Worm (Caenorhabditis elegans) whole organism, young adult: ENCODE data around the gene C54C6.7.

Source experiments
- B0336.3 ChIP-seq: fragments of 200-800 bp; sonication (Bioruptor generic); IDR thresholded peaks from 2 replicates; pipeline ENCODE4 v1.3.6; 2022; ENCODE audit warnings: missing genetic modification characterization, missing compliant biosample characterization
- D2030.7 ChIP-seq: fragments of 200-800 bp; sonication (Bioruptor generic); IDR thresholded peaks from 2 replicates; pipeline ENCODE4 v1.3.6; 2022; ENCODE audit warnings: missing genetic modification reagents, missing genetic modification characterization, missing compliant biosample characterization
- F10E7.11 ChIP-seq: sonication (generic microtip); optimal IDR thresholded peaks from 2 replicates; lab custom pipeline; 2017; ENCODE audit warnings: mild to moderate bottlenecking, missing genetic modification characterization, moderate library complexity, missing compliant biosample characterization
- F23B12.7 ChIP-seq: sonication (generic microtip); optimal IDR thresholded peaks from 2 replicates; lab custom pipeline; 2017; ENCODE audit warnings: missing genetic modification characterization, mild to moderate bottlenecking, missing compliant biosample characterization, antibody characterized with exemption, moderate library complexity; ENCODE audit not compliant: insufficient read depth
- F33H1.4 ChIP-seq: fragments of 200-800 bp; sonication (Bioruptor generic); IDR thresholded peaks from 2 replicates; pipeline ENCODE4 v1.3.6; 2022; ENCODE audit warnings: missing genetic modification reagents, missing genetic modification characterization, missing compliant biosample characterization
- F37B4.10 ChIP-seq: fragments of 200-800 bp; sonication (Bioruptor generic); IDR thresholded peaks from 2 replicates; pipeline ENCODE4 v1.3.6; 2022; ENCODE audit warnings: missing genetic modification characterization, missing compliant biosample characterization
- F49E8.2 ChIP-seq: sonication (generic microtip); optimal IDR thresholded peaks from 3 replicates; lab custom pipeline; 2017; ENCODE audit warnings: missing genetic modification characterization, mild to moderate bottlenecking, missing compliant biosample characterization, antibody characterized with exemption, moderate library complexity; ENCODE audit not compliant: insufficient read depth
- F57C9.4 ChIP-seq: sonication (generic microtip); optimal IDR thresholded peaks from 2 replicates; lab custom pipeline; 2017; ENCODE audit warnings: mild to moderate bottlenecking, missing genetic modification characterization, missing compliant biosample characterization
- K12H6.12 ChIP-seq: fragments of 200-800 bp; sonication (Bioruptor generic); optimal IDR thresholded peaks from 2 replicates; lab custom pipeline; 2018; ENCODE audit warnings: mild to moderate bottlenecking, missing genetic modification characterization, missing compliant biosample characterization
- T26A5.8 ChIP-seq: sonication (generic microtip); optimal IDR thresholded peaks from 2 replicates; lab custom pipeline; 2016; ENCODE audit warnings: missing genetic modification characterization, missing compliant biosample characterization
- Y67H2A.10 ChIP-seq: fragments of 200-800 bp; sonication (Bioruptor generic); conservative IDR thresholded peaks from 2 replicates; pipeline ENCODE4 v1.3.6; 2022; ENCODE audit warnings: missing genetic modification reagents, missing genetic modification characterization, missing compliant biosample characterization
- Y79H2A.3 ChIP-seq: fragments of 200-800 bp; sonication (Bioruptor generic); conservative IDR thresholded peaks from 2 replicates; pipeline ENCODE4 v1.3.6; 2022; ENCODE audit warnings: missing genetic modification reagents, missing genetic modification characterization, missing compliant biosample characterization
- ZK185.1 ChIP-seq: sonication (generic microtip); optimal IDR thresholded peaks from 2 replicates; lab custom pipeline; 2016; ENCODE audit warnings: mild to moderate bottlenecking, missing genetic modification characterization, missing compliant biosample characterization; ENCODE audit not compliant: poor library complexity, severe bottlenecking
- atf-7 ChIP-seq: sonication (generic microtip); optimal IDR thresholded peaks from 2 replicates; lab custom pipeline; 2017; ENCODE audit warnings: mild to moderate bottlenecking, missing genetic modification characterization, missing compliant biosample characterization
- ceh-27 ChIP-seq: fragments of 200-800 bp; sonication (Bioruptor generic); optimal IDR thresholded peaks from 2 replicates; lab custom pipeline; 2018; ENCODE audit warnings: mild to moderate bottlenecking, missing genetic modification characterization, moderate library complexity, missing compliant biosample characterization
- dpl-1 ChIP-seq: fragments of 150-350 bp; optimal IDR thresholded peaks from 2 replicates; lab custom pipeline; 2014; ENCODE audit warnings: missing biosample characterization, missing genetic modification reagents, missing genetic modification characterization
- efl-1 ChIP-seq: fragments of 150-350 bp; optimal IDR thresholded peaks from 2 replicates; lab custom pipeline; 2014; ENCODE audit warnings: missing biosample characterization, missing genetic modification reagents, missing genetic modification characterization
- egl-18 ChIP-seq: fragments of 200-800 bp; sonication (Bioruptor generic); IDR thresholded peaks from 2 replicates; pipeline ENCODE4 v1.3.6; 2022; ENCODE audit warnings: missing genetic modification reagents, missing genetic modification characterization, missing compliant biosample characterization
- egl-44 ChIP-seq: fragments of 200-800 bp; sonication (Bioruptor generic); IDR thresholded peaks from 2 replicates; pipeline ENCODE4 v1.3.6; 2022; ENCODE audit warnings: missing genetic modification reagents, missing genetic modification characterization, missing compliant biosample characterization
- egrh-3 ChIP-seq: fragments of 200-800 bp; sonication (Bioruptor generic); IDR thresholded peaks from 2 replicates; pipeline ENCODE4 v1.3.6; 2022; ENCODE audit warnings: missing genetic modification reagents, missing genetic modification characterization, missing compliant biosample characterization
- ekl-4 ChIP-seq: fragments of 200-800 bp; sonication (Bioruptor generic); IDR thresholded peaks from 2 replicates; pipeline ENCODE4 v1.3.6; 2022; ENCODE audit warnings: missing genetic modification reagents, missing genetic modification characterization, missing compliant biosample characterization
- fkh-3 ChIP-seq: sonication (generic microtip); optimal IDR thresholded peaks from 2 replicates; lab custom pipeline; 2016; ENCODE audit warnings: mild to moderate bottlenecking, missing genetic modification characterization, missing compliant biosample characterization
- hlh-12 ChIP-seq: sonication (generic microtip); optimal IDR thresholded peaks from 2 replicates; lab custom pipeline; 2016; ENCODE audit warnings: missing genetic modification characterization, missing compliant biosample characterization
- hmg-1.2 ChIP-seq: fragments of 200-800 bp; sonication (Bioruptor generic); IDR thresholded peaks from 2 replicates; pipeline ENCODE4 v1.3.6; 2022; ENCODE audit warnings: missing genetic modification reagents, missing genetic modification characterization, missing compliant biosample characterization
- hrde-1 ChIP-seq: sonication (generic microtip); optimal IDR thresholded peaks from 2 replicates; lab custom pipeline; 2016; ENCODE audit warnings: missing genetic modification characterization, mild to moderate bottlenecking, missing compliant biosample characterization, moderate library complexity, missing genotype, missing genetic modification reagents, borderline replicate concordance
- hsf-1 ChIP-seq: fragments of 200-800 bp; sonication (Bioruptor generic); IDR thresholded peaks from 2 replicates; pipeline ENCODE4 v1.3.6; 2022; ENCODE audit warnings: missing genetic modification reagents, missing genetic modification characterization, missing compliant biosample characterization
- let-607 ChIP-seq, 2 experiments: fragments of 200-800 bp in 1 of 2; sonication (Bioruptor generic) in 1 of 2; sonication (generic microtip) in 1 of 2; optimal IDR thresholded peaks; 2 replicates each; lab custom pipeline; 2016 to 2018; ENCODE audit warnings: mild to moderate bottlenecking in 2 of 2, missing compliant biosample characterization in 2 of 2, missing genetic modification characterization in 2 of 2, moderate library complexity in 2 of 2, missing genotype in 1 of 2
- lin-35 ChIP-seq, 3 experiments: fragments of 150-350 bp in 2 of 3; sonication (generic microtip) in 1 of 3; optimal IDR thresholded peaks; 2 replicates each; lab custom pipeline; 2014 to 2018; ENCODE audit warnings: missing biosample characterization in 3 of 3, missing genetic modification characterization in 3 of 3, missing genetic modification reagents in 3 of 3
- lin-40 ChIP-seq: sonication (generic microtip); optimal IDR thresholded peaks from 2 replicates; lab custom pipeline; 2016; ENCODE audit warnings: missing genetic modification characterization, mild to moderate bottlenecking, missing compliant biosample characterization, missing genotype, missing genetic modification reagents
- lin-54 ChIP-seq: fragments of 200-800 bp; sonication (Bioruptor generic); optimal IDR thresholded peaks from 2 replicates; lab custom pipeline; 2018; ENCODE audit warnings: mild to moderate bottlenecking, missing genetic modification characterization, missing compliant biosample characterization
- lsl-1 ChIP-seq: fragments of 200-800 bp; sonication (Bioruptor generic); optimal IDR thresholded peaks from 2 replicates; lab custom pipeline; 2018; ENCODE audit warnings: mild to moderate bottlenecking, missing genetic modification characterization, moderate library complexity, missing compliant biosample characterization
- mxl-1 ChIP-seq: sonication (generic microtip); optimal IDR thresholded peaks from 2 replicates; lab custom pipeline; 2016; ENCODE audit warnings: missing genetic modification characterization, missing compliant biosample characterization
- nfya-2 ChIP-seq: fragments of 200-800 bp; sonication (Bioruptor generic); IDR thresholded peaks from 2 replicates; pipeline ENCODE4 v1.3.6; 2022; ENCODE audit warnings: missing genetic modification reagents, missing genetic modification characterization, missing compliant biosample characterization
- nhr-120 ChIP-seq: fragments of 200-800 bp; sonication (Bioruptor generic); IDR thresholded peaks from 2 replicates; pipeline ENCODE4 v1.3.6; 2022; ENCODE audit warnings: missing genetic modification characterization, missing compliant biosample characterization
- nhr-27 ChIP-seq: fragments of 200-800 bp; sonication (Bioruptor generic); optimal IDR thresholded peaks from 2 replicates; lab custom pipeline; 2018; ENCODE audit warnings: mild to moderate bottlenecking, missing genetic modification characterization, moderate library complexity, missing compliant biosample characterization
- nhr-90 ChIP-seq: sonication (generic microtip); optimal IDR thresholded peaks from 2 replicates; lab custom pipeline; 2016; ENCODE audit warnings: missing genotype, mild to moderate bottlenecking, missing genetic modification characterization, missing compliant biosample characterization
- pbrm-1 ChIP-seq: fragments of 200-800 bp; sonication (Bioruptor generic); IDR thresholded peaks from 2 replicates; pipeline ENCODE4 v1.3.6; 2022; ENCODE audit warnings: missing genetic modification reagents, missing genetic modification characterization, missing compliant biosample characterization
- pha-4 ChIP-seq: fragments of 150-350 bp; sonication (generic microtip); optimal IDR thresholded peaks from 2 replicates; lab custom pipeline; 2014; ENCODE audit warnings: missing biosample characterization, missing genetic modification reagents, missing genetic modification characterization
- rcor-1 ChIP-seq: fragments of 200-800 bp; sonication (Bioruptor generic); IDR thresholded peaks from 2 replicates; pipeline ENCODE4 v1.3.6; 2022; ENCODE audit warnings: missing genetic modification reagents, missing genetic modification characterization, missing compliant biosample characterization
- snpc-1.1 ChIP-seq: sonication (generic microtip); optimal IDR thresholded peaks from 2 replicates; lab custom pipeline; 2017; ENCODE audit warnings: missing genetic modification characterization, mild to moderate bottlenecking, missing compliant biosample characterization, antibody characterized with exemption, moderate library complexity, missing genotype, missing genetic modification reagents; ENCODE audit not compliant: insufficient read depth
- snpc-4 ChIP-seq, 5 experiments: fragments of 150-350 bp in 1 of 5; sonication (generic microtip) in 4 of 5; optimal IDR thresholded peaks; 2 replicates each; lab custom pipeline; 2014 to 2018; ENCODE audit warnings: missing genetic modification characterization in 5 of 5, missing biosample characterization in 3 of 5, antibody characterized with exemption in 2 of 5, mild to moderate bottlenecking in 2 of 5, missing compliant biosample characterization in 2 of 5, missing genotype in 2 of 5, moderate library complexity in 2 of 5, missing genetic modification reagents in 1 of 5
- tbp1 ChIP-seq: fragments of 200-800 bp; sonication (Bioruptor generic); optimal IDR thresholded peaks from 2 replicates; lab custom pipeline; 2018; ENCODE audit warnings: mild to moderate bottlenecking, missing genetic modification characterization, missing compliant biosample characterization
- unc-130 ChIP-seq: sonication (generic microtip); optimal IDR thresholded peaks from 2 replicates; lab custom pipeline; 2016; ENCODE audit warnings: missing genetic modification reagents, missing genetic modification characterization, missing compliant biosample characterization
- ztf-18 ChIP-seq: sonication (generic microtip); optimal IDR thresholded peaks from 2 replicates; lab custom pipeline; 2016; ENCODE audit warnings: missing genotype, mild to moderate bottlenecking, missing genetic modification characterization, missing compliant biosample characterization
- ztf-22 ChIP-seq: fragments of 200-800 bp; sonication (Bioruptor generic); optimal IDR thresholded peaks from 2 replicates; lab custom pipeline; 2018; ENCODE audit warnings: mild to moderate bottlenecking, missing genetic modification characterization, moderate library complexity, missing compliant biosample characterization
- ztf-28 ChIP-seq: fragments of 200-800 bp; sonication (Bioruptor generic); IDR thresholded peaks from 2 replicates; pipeline ENCODE4 v1.3.6; 2022; ENCODE audit warnings: missing genetic modification reagents, missing genetic modification characterization, missing compliant biosample characterization
- ztf-6 ChIP-seq: fragments of 200-800 bp; sonication (Bioruptor generic); IDR thresholded peaks from 2 replicates; pipeline ENCODE4 v1.3.6; 2022; ENCODE audit warnings: missing genetic modification reagents, missing genetic modification characterization, missing compliant biosample characterization

Gene C54C6.7

DNA sequence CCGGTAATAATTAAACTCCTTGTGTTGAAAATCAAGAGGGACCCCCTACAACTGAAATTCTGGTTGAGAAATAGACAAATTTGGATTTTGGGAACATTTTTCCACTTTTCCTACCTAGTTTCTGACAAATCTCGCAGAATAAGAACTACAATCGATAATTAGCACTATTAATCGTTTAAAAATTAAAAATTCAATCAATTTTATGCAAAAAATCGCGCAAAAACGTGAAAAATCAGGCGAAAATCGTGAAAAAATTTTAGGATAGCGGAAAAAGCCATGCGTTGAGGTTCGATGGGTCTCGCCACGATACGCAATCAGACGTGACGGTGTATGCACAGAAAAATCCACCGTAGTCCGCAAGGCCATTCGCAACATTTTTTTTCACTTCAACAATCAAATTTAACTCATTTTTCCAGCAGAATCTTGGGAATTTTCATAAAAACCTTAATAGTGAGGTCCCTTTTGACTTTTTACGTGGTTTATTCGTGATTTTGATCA, 41.1 kb downstream of the C54C6.7 start, which contains the start of gene lias-1 (continued):
- TF ChIP-seq tbp1 (GFP tag; lab: Kevin White, UChicago) (peak; percentile 56), nhr-27 (tag; lab: Kevin White, UChicago) (no peak), atf-7 (tag; lab: Kevin White, UChicago) (no peak), rcor-1 (GFP tag; lab: Robert Waterston, UW) (peak; percentile 59), lin-54 (peak; percentile 69), nfya-2 (GFP tag; lab: Robert Waterston, UW) (no peak), hsf-1 (no peak), lin-40 (tag; lab: Kevin White, UChicago) (peak; percentile 70), hlh-12 (no peak), egl-44 (GFP tag; lab: Robert Waterston, UW) (no peak), nhr-120 (no peak), F10E7.11 (tag; lab: Kevin White, UChicago) (no peak), T26A5.8 (no peak), fkh-3 (tag; lab: Kevin White, UChicago) (no peak), egrh-3 (no peak), ztf-6 (no peak), let-607 (tag; optimal IDR thresholded peaks at IDR 0.05; lab: Kevin White, UChicago) (no peak), D2030.7 (GFP tag; lab: Robert Waterston, UW) (peak; percentile 55; the same call in 1 of the 2 replicates), lsl-1 (GFP tag; lab: Kevin White, UChicago) (peak; percentile 88), ceh-27 (GFP tag; lab: Kevin White, UChicago) (peak; percentile 56), pha-4 (tag; lab: Kevin White, UChicago) (peak; percentile 31), unc-130 (GFP tag; lab: Kevin White, UChicago) (no peak), F49E8.2 (peak; percentile 72), B0336.3 (GFP tag; lab: Robert Waterston, UW) (0 out of 2 replicates have a peak, but pooled peaks have one; percentile 27), mxl-1 (tag; lab: Kevin White, UChicago) (no peak), ekl-4 (GFP tag; lab: Robert Waterston, UW) (0 out of 2 replicates have a peak, but pooled peaks have one; percentile 34), ztf-18 (tag; lab: Kevin White, UChicago) (peak; percentile 21), egl-18 (GFP tag; lab: Robert Waterston, UW) (no peak), pbrm-1 (GFP tag; lab: Robert Waterston, UW) (no peak), F57C9.4 (no peak), dpl-1 (GFP tag; lab: Kevin White, UChicago) (peak; percentile 58), ztf-28 (no peak), Y79H2A.3 (GFP tag; lab: Robert Waterston, UW) (no peak), Y67H2A.10 (GFP tag; lab: Robert Waterston, UW) (no peak), snpc-1.1 (peak; percentile 14), snpc-4 (GFP tag; optimal IDR thresholded peaks at IDR 0.05; lab: Kevin White, UChicago) (no peak), snpc-4 (tag; optimal IDR thresholded peaks at IDR 0.05; lab: Kevin White, UChicago) (peak in 3 of 4 experiments; percentile 28 to 45 (median 31)), efl-1 (GFP tag; lab: Kevin White, UChicago) (peak; percentile 60), ZK185.1 (tag; lab: Kevin White, UChicago) (peak; percentile 76), hrde-1 (no peak), ztf-22 (GFP tag; lab: Kevin White, UChicago) (no peak), K12H6.12 (tag; lab: Kevin White, UChicago) (peak; percentile 21), hmg-1.2 (GFP tag; lab: Robert Waterston, UW) (peak; percentile 69), lin-35 (GFP tag; optimal IDR thresholded peaks at IDR 0.05; lab: Kevin White, UChicago) (peak in 1 of 3 experiments; percentile 68), nhr-90 (tag; lab: Kevin White, UChicago) (no peak), F37B4.10 (GFP tag; lab: Robert Waterston, UW) (no peak), F33H1.4 (peak; percentile 97), F23B12.7 (tag; lab: Kevin White, UChicago) (peak; percentile 89)
